Worm (Caenorhabditis elegans): Measurements from ENCODE around the gene F38E9.1.

F38E9.1 gene

DNA sequence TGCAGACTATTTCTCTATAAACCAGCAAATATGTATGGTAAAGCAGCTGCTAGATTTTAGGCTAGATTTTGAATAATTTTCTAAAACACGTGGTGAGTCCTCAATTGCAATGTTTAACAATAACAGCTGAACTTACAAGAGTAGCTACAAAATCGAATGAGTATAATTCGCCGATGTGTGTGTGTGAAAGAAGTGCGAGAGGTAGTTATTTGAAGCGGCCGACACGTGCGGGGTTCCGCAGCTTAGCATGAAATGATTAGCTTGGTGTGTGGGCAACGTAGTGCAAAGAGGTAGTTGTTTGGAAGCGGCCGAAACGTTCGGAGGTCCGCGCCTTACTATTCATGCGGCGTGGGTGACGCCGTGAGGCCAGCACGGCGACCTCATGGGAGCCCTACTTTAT lies 2.0 kb upstream of the F38E9.1 start:
- TF ChIP-seq unc-3 (GFP tag; conservative IDR thresholded peaks at IDR 0.05) (no peak), unc-3 (tag; optimal IDR thresholded peaks at IDR 0.05) (no peak), ceh-45 (GFP tag; IDR thresholded peaks at IDR 0.05) (no peak), F13H6.1 (tag; optimal IDR thresholded peaks at IDR 0.05) (no peak), ceh-14 (tag; optimal IDR thresholded peaks at IDR 0.05) (no peak), npax-4 (tag; optimal IDR thresholded peaks at IDR 0.05) (no peak), fax-1 (tag; optimal IDR thresholded peaks at IDR 0.05) (no peak), mec-3 (tag; optimal IDR thresholded peaks at IDR 0.05; ENCODE audit: borderline replicate concordance) (no peak), hlh-13 (GFP tag; optimal IDR thresholded peaks at IDR 0.05) (no peak), tbx-2 (tag; optimal IDR thresholded peaks at IDR 0.05) (no peak), ama-1 (optimal IDR thresholded peaks at IDR 0.05) (no peak), pat-9 (tag; optimal IDR thresholded peaks at IDR 0.05) (no peak), hlh-15 (tag; optimal IDR thresholded peaks at IDR 0.05) (no peak), elt-2 (tag; optimal IDR thresholded peaks at IDR 0.05) (no peak), unc-86 (tag; optimal IDR thresholded peaks at IDR 0.05) (no peak), nfya-1 (tag; optimal IDR thresholded peaks at IDR 0.05) (no peak), odd-2 (tag; optimal IDR thresholded peaks at IDR 0.05) (no peak), ceh-6 (GFP tag; optimal IDR thresholded peaks at IDR 0.05) (no peak), pax-1 (tag; optimal IDR thresholded peaks at IDR 0.05) (no peak), ceh-24 (tag; optimal IDR thresholded peaks at IDR 0.05) (no peak)

DNA sequence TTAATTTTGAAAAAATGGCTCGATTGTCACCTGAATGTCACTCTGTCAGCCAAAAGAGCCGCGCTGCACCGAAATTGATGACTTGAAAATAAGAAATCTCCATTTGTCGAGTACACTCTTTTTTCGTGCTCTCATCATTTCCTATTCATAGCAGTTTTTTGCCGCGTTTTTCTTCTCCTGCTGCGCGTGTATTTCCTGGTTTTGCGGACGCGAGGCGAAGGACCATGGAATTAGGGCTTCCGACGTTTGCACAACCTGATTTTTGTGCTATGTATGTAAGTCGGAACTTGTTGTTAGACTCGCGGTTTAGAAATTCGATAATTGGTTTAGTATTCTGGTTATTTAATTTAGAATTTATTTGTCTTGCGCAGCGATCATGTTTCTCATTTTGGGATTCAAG lies 9.4 kb downstream of the F38E9.1 start:
- no peak for TF ChIP-seq fax-1 (tag; optimal IDR thresholded peaks at IDR 0.05)
- no peak for TF ChIP-seq syd-9 (tag; optimal IDR thresholded peaks at IDR 0.05)
- TF ChIP-seq unc-42 (tag; optimal IDR thresholded peaks at IDR 0.05): peak; percentile 1
- TF ChIP-seq ceh-31 (tag; optimal IDR thresholded peaks at IDR 0.05): no peak
- TF ChIP-seq ets-4 (tag; optimal IDR thresholded peaks at IDR 0.05): no peak
- no peak for TF ChIP-seq K09A11.1 (tag; optimal IDR thresholded peaks at IDR 0.05; ENCODE audit: insufficient read depth)
- TF ChIP-seq hlh-6 (tag; optimal IDR thresholded peaks at IDR 0.05): no peak

DNA sequence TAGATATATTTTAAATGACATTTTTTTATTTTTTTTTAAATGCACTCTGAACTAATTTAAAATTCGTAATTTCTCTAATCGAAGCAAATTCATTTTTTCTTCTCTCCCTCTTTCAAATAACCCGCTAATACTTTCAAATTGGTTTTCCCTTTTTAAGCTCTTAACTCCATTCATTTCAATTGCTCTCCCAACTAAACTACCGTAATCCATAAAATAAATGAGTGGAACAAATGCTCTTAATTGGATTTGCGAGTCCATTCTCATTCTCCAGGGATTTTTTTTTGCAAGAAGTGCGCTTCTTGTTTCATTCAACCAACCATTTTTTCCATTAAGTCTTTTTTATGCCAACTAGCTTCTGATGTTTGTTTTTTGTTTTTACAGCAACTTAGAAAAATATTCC lies 10.2 kb downstream of the F38E9.1 start:
- TF ChIP-seq pha-2 (tag; optimal IDR thresholded peaks at IDR 0.05) (no peak), gmeb-2 (tag; optimal IDR thresholded peaks at IDR 0.05) (no peak), elt-2 (tag; optimal IDR thresholded peaks at IDR 0.05) (no peak), unc-42 (tag; optimal IDR thresholded peaks at IDR 0.05) (peak; percentile 14)

DNA sequence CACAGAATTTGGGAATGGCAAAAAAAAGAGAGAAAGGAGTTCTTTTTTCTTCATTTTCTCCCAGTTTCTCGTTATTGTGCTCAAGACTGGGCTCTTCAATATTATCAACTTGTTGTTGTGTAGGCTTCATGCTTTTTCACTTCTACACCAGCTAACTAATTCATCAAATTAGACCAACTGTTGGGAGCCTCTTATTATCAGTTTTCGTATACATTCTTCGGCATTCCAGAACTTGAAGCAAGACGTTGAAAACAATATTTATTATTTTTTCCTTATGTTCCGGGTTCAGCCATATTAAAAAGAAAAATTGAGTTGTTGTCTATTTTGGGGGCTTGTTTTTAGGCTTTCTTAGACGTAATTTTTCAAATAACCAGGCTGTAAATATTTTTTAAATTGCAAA lies 12.1 kb downstream of the F38E9.1 start:
- no peak for TF ChIP-seq ets-4 (tag; optimal IDR thresholded peaks at IDR 0.05)
- no peak for TF ChIP-seq pha-2 (tag; optimal IDR thresholded peaks at IDR 0.05)
- no peak for TF ChIP-seq pros-1 (tag; optimal IDR thresholded peaks at IDR 0.05)
- no peak for TF ChIP-seq K02D7.2 (tag; optimal IDR thresholded peaks at IDR 0.05)
- no peak for TF ChIP-seq ceh-6 (GFP tag; optimal IDR thresholded peaks at IDR 0.05)
- TF ChIP-seq pqm-1 (tag; optimal IDR thresholded peaks at IDR 0.05): no peak
- no peak for TF ChIP-seq ceh-9 (tag; optimal IDR thresholded peaks at IDR 0.05)
- TF ChIP-seq unc-55 (GFP tag; optimal IDR thresholded peaks at IDR 0.05): no peak
- TF ChIP-seq ceh-14 (tag; optimal IDR thresholded peaks at IDR 0.05): no peak
- no peak for TF ChIP-seq ceh-31 (tag; optimal IDR thresholded peaks at IDR 0.05)
- TF ChIP-seq nhr-232 (tag; optimal IDR thresholded peaks at IDR 0.05): no peak
- no peak for TF ChIP-seq elt-2 (tag; optimal IDR thresholded peaks at IDR 0.05)
- TF ChIP-seq madf-2 (tag; optimal IDR thresholded peaks at IDR 0.05): no peak
- TF ChIP-seq hlh-13 (GFP tag; optimal IDR thresholded peaks at IDR 0.05): no peak
- no peak for TF ChIP-seq dve-1 (tag; optimal IDR thresholded peaks at IDR 0.05)
- TF ChIP-seq C08G9.2 (tag; optimal IDR thresholded peaks at IDR 0.05): no peak
